Fruit fly (Drosophila melanogaster): Measurements from ENCODE around the gene Lnk.

DNA sequence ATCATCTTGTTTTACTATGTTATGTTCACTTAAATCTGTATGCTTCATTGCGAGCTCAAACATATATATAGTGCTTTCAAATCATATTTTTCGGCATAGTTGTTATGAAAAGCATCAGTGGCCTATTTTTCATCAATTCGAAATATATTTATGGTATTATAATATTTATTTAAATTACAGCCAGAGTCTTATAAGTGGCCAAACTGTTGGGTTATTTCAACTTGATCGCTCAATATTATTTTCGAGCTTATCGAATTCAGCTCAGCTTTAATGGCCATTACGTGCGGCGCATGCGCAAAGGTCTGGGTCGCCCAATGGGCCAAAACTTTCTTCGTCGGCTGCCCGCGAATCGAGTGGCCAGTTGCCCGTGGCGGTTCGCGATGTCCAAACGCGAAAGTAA is 8.8 kb downstream of the Lnk start, which contains the start of gene Mco3:
- TF ChIP-seq Blimp-1 (GFP tag; optimal IDR thresholded peaks at IDR 0.05): no peak
- no peak for TF ChIP-seq Hr39 (GFP tag; optimal IDR thresholded peaks at IDR 0.05)
- TF ChIP-seq Sox102F (GFP tag; optimal IDR thresholded peaks at IDR 0.05): no peak
- TF ChIP-seq CG8319 (GFP tag; optimal IDR thresholded peaks at IDR 0.05): no peak
- no peak for TF ChIP-seq CG11294 (GFP tag; IDR thresholded peaks at IDR 0.05)
- TF ChIP-seq CG8119 (GFP tag; IDR thresholded peaks at IDR 0.05): no peak
- no peak for TF ChIP-seq CG1621 (tag; optimal IDR thresholded peaks at IDR 0.05)
- no peak for TF ChIP-seq CG3919 (GFP tag; optimal IDR thresholded peaks at IDR 0.05)
- no peak for TF ChIP-seq CG6854 (GFP tag; optimal IDR thresholded peaks at IDR 0.05)
- TF ChIP-seq Eip78C (GFP tag): no peak
- no peak for TF ChIP-seq Eip75B (GFP tag; optimal IDR thresholded peaks at IDR 0.05)
- TF ChIP-seq lz (GFP tag; optimal IDR thresholded peaks at IDR 0.05): no peak
- TF ChIP-seq cyc (GFP tag; optimal IDR thresholded peaks at IDR 0.05): no peak
